Worm (Caenorhabditis elegans) whole organism, midembryonic: ENCODE data around the gene ife-1.

Source experiments
- flt-1 ChIP-seq: fragments of 200-800 bp; sonication (Bioruptor generic); IDR thresholded peaks from 2 replicates; pipeline ENCODE4 v1.3.6; 2022; ENCODE audit warnings: missing genetic modification characterization, missing compliant biosample characterization
- med-1 ChIP-seq: sonication (generic microtip); optimal IDR thresholded peaks from 2 replicates; lab custom pipeline; 2017; ENCODE audit warnings: missing genetic modification characterization, mild to moderate bottlenecking, missing compliant biosample characterization, antibody characterized with exemption, missing genetic modification reagents; ENCODE audit not compliant: insufficient read depth
- ref-1 ChIP-seq: fragments of 200-800 bp; sonication (Bioruptor generic); conservative IDR thresholded peaks from 2 replicates; pipeline ENCODE4 v1.3.6; 2022; ENCODE audit warnings: missing genetic modification reagents, missing genetic modification characterization, missing compliant biosample characterization
- tab-1 ChIP-seq: fragments of 200-800 bp; sonication (Bioruptor generic); IDR thresholded peaks from 2 replicates; pipeline ENCODE4 v1.3.6; 2022; ENCODE audit warnings: missing genetic modification characterization, missing compliant biosample characterization

DNA sequence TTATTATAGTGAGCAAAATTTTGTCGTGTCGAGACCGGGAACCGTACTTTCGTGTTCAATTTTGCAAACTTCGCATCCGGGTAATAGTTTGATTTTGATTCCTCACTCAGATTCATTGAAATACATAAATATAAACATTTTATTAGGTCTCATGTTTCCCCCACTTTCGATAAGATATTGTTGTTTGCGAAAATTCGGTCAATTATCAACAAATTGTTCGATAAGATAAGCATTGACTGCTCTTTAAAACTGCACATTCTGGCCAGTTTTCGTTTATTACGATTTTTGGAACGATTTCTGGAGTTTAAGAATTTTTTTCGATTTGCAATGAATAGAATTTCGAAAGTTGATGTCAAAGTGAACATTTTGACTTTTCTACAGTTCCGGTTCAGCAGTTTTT lies 45.4 kb downstream of the ife-1 start:
- TF ChIP-seq med-1 (GFP tag; lab: Kevin White, UChicago) (no peak), flt-1 (GFP tag; lab: Robert Waterston, UW) (no peak), tab-1 (GFP tag; lab: Robert Waterston, UW) (no peak), ref-1 (GFP tag; lab: Robert Waterston, UW) (no peak)
